Fruit fly (Drosophila melanogaster) whole organism, embryonic: ENCODE measurements around the gene Arp3.

Source experiments
- CG10366 ChIP-seq: fragments of 200-800 bp; sonication (Bioruptor generic); IDR thresholded peaks from 2 replicates; pipeline ENCODE4 v1.3.6; 2022; ENCODE audit warnings: missing biosample characterization, missing genetic modification characterization
- CG12769 ChIP-seq: fragments of 200-800 bp; sonication (Bioruptor generic); optimal IDR thresholded peaks from 2 replicates; lab custom pipeline; 2019; ENCODE audit warnings: missing biosample characterization, mild to moderate bottlenecking, missing genetic modification characterization, moderate library complexity
- CG1647 ChIP-seq: fragments of 200-800 bp; sonication (Bioruptor generic); optimal IDR thresholded peaks from 3 replicates; lab custom pipeline; 2016; ENCODE audit warnings: missing biosample characterization, missing genetic modification characterization
- CG17912 ChIP-seq: fragments of 200-800 bp; sonication (Bioruptor generic); optimal IDR thresholded peaks from 2 replicates; lab custom pipeline; 2018; ENCODE audit warnings: missing biosample characterization, mild to moderate bottlenecking, missing genetic modification characterization
- CG2129 ChIP-seq: fragments of 200-800 bp; sonication (Bioruptor generic); IDR thresholded peaks from 2 replicates; pipeline ENCODE4 v1.3.6; 2022; ENCODE audit warnings: missing biosample characterization, missing genetic modification characterization; ENCODE audit not compliant: partially characterized antibody
- CG3281 ChIP-seq: fragments of 200-800 bp; sonication (Bioruptor generic); optimal IDR thresholded peaks from 3 replicates; lab custom pipeline; 2017; ENCODE audit warnings: missing biosample characterization, mild to moderate bottlenecking, missing genetic modification characterization
- CG33557 ChIP-seq: fragments of 200-800 bp; sonication (Bioruptor generic); optimal IDR thresholded peaks from 2 replicates; lab custom pipeline; 2019; ENCODE audit warnings: missing biosample characterization, mild to moderate bottlenecking, missing genetic modification characterization, moderate library complexity
- CG4282 ChIP-seq: fragments of 200-800 bp; sonication (Bioruptor generic); optimal IDR thresholded peaks from 2 replicates; lab custom pipeline; 2016; ENCODE audit warnings: missing biosample characterization, missing genetic modification characterization
- CG4424 ChIP-seq: fragments of 200-800 bp; sonication (Bioruptor generic); optimal IDR thresholded peaks from 3 replicates; lab custom pipeline; 2016; ENCODE audit warnings: missing biosample characterization, missing genetic modification characterization
- CG4820 ChIP-seq: fragments of 200-800 bp; sonication (Bioruptor generic); optimal IDR thresholded peaks from 3 replicates; lab custom pipeline; 2016; ENCODE audit warnings: missing biosample characterization, missing genetic modification characterization
- CG5180 ChIP-seq: fragments of 200-800 bp; sonication (Bioruptor generic); optimal IDR thresholded peaks from 3 replicates; lab custom pipeline; 2017; ENCODE audit warnings: missing biosample characterization, missing genetic modification characterization, mild to moderate bottlenecking, moderate library complexity, missing genetic modification reagents
- CG6689 ChIP-seq: fragments of 200-800 bp; sonication (Bioruptor generic); IDR thresholded peaks from 2 replicates; pipeline ENCODE4 v1.3.6; 2022; ENCODE audit warnings: missing biosample characterization, missing genetic modification characterization
- CG7357 ChIP-seq: fragments of 200-800 bp; sonication (Bioruptor generic); IDR thresholded peaks from 3 replicates; pipeline ENCODE4 v1.3.6; 2022; ENCODE audit warnings: missing biosample characterization, missing genetic modification characterization
- CG7963 ChIP-seq: fragments of 200-800 bp; sonication (Bioruptor generic); IDR thresholded peaks from 3 replicates; pipeline ENCODE4 v1.3.6; 2022; ENCODE audit warnings: missing biosample characterization, missing genetic modification characterization; ENCODE audit not compliant: partially characterized antibody
- CG8281 ChIP-seq: fragments of 200-800 bp; sonication (Bioruptor generic); optimal IDR thresholded peaks from 2 replicates; lab custom pipeline; 2018; ENCODE audit warnings: missing biosample characterization, mild to moderate bottlenecking, missing genetic modification characterization, moderate library complexity
- CkIIα-i1 ChIP-seq: fragments of 200-800 bp; sonication (Bioruptor generic); IDR thresholded peaks from 2 replicates; pipeline ENCODE4 v1.3.6; 2022; ENCODE audit warnings: missing biosample characterization, missing genetic modification characterization
- D19B ChIP-seq: fragments of 200-800 bp; sonication (Bioruptor generic); optimal IDR thresholded peaks from 2 replicates; lab custom pipeline; 2017; ENCODE audit warnings: missing biosample characterization, mild to moderate bottlenecking, missing genetic modification characterization
- Deaf1 ChIP-seq: fragments of 200-800 bp; optimal IDR thresholded peaks from 3 replicates; lab custom pipeline; 2019; ENCODE audit warnings: missing biosample characterization, mild to moderate bottlenecking, missing genetic modification characterization, moderate library complexity
- Ets65A ChIP-seq: fragments of 200-800 bp; sonication (Bioruptor generic); peaks from one replicate; lab custom pipeline; 2016; ENCODE audit warnings: missing biosample characterization, missing genetic modification characterization
- Fer1 ChIP-seq: fragments of 200-800 bp; sonication (Bioruptor generic); optimal IDR thresholded peaks from 2 replicates; lab custom pipeline; 2017; ENCODE audit warnings: missing biosample characterization, mild to moderate bottlenecking, missing genetic modification characterization
- Jarid2 ChIP-seq: fragments of 200-800 bp; sonication (Bioruptor generic); optimal IDR thresholded peaks from 3 replicates; lab custom pipeline; 2017; ENCODE audit warnings: mild to moderate bottlenecking, missing biosample characterization, missing genetic modification reagents, missing genetic modification characterization
- Opbp ChIP-seq: fragments of 200-800 bp; sonication (Bioruptor generic); IDR thresholded peaks from 3 replicates; pipeline ENCODE4 v1.3.6; 2022; ENCODE audit warnings: missing biosample characterization, missing genetic modification characterization; ENCODE audit not compliant: partially characterized antibody
- Pdp1 ChIP-seq, 2 experiments: fragments of 200-800 bp; sonication (Bioruptor generic); optimal IDR thresholded peaks; 3 replicates each; lab custom pipeline; 2016; ENCODE audit warnings: missing biosample characterization in 2 of 2, missing genetic modification characterization in 2 of 2, mild to moderate bottlenecking in 1 of 2, moderate library complexity in 1 of 2
- Ravus ChIP-seq: fragments of 200-800 bp; sonication (Bioruptor generic); IDR thresholded peaks from 2 replicates; pipeline ENCODE4 v1.3.6; 2022; ENCODE audit warnings: missing biosample characterization, missing genetic modification characterization
- Six4 ChIP-seq: fragments of 200-800 bp; sonication (Bioruptor generic); optimal IDR thresholded peaks from 2 replicates; lab custom pipeline; 2016; ENCODE audit warnings: missing biosample characterization, missing genetic modification characterization
- Sox102F ChIP-seq: fragments of 200-800 bp; sonication (Bioruptor generic); optimal IDR thresholded peaks from 2 replicates; lab custom pipeline; 2018; ENCODE audit warnings: missing biosample characterization, mild to moderate bottlenecking, missing genetic modification characterization, moderate library complexity
- Sry-β ChIP-seq: fragments of 200-800 bp; sonication (Bioruptor generic); optimal IDR thresholded peaks from 2 replicates; lab custom pipeline; 2018; ENCODE audit warnings: missing biosample characterization, mild to moderate bottlenecking, missing genetic modification characterization, moderate library complexity
- Xrp1 ChIP-seq: fragments of 200-800 bp; sonication (Bioruptor generic); IDR thresholded peaks from 2 replicates; pipeline ENCODE4 v1.3.6; 2022; ENCODE audit warnings: missing biosample characterization, missing genetic modification characterization
- al ChIP-seq: fragments of 200-800 bp; sonication (Bioruptor generic); IDR thresholded peaks from 2 replicates; pipeline ENCODE4 v1.3.6; 2022; ENCODE audit warnings: missing biosample characterization, missing genetic modification characterization
- ap ChIP-seq: fragments of 200-800 bp; sonication (Bioruptor generic); IDR thresholded peaks from 2 replicates; pipeline ENCODE4 v1.3.6; 2022; ENCODE audit warnings: missing biosample characterization, missing genetic modification characterization
- ato ChIP-seq: fragments of 200-800 bp; sonication (Bioruptor generic); IDR thresholded peaks from 2 replicates; pipeline ENCODE4 v1.3.6; 2022; ENCODE audit warnings: missing biosample characterization, missing genetic modification characterization; ENCODE audit not compliant: partially characterized antibody
- da ChIP-seq: fragments of 200-800 bp; sonication (Bioruptor generic); optimal IDR thresholded peaks from 2 replicates; lab custom pipeline; 2016; ENCODE audit warnings: missing biosample characterization, missing genetic modification characterization
- dmrt11E ChIP-seq: fragments of 200-800 bp; sonication (Bioruptor generic); optimal IDR thresholded peaks from 3 replicates; lab custom pipeline; 2018; ENCODE audit warnings: missing biosample characterization, mild to moderate bottlenecking, missing genetic modification characterization, moderate library complexity
- gce ChIP-seq: fragments of 200-800 bp; sonication (Bioruptor generic); IDR thresholded peaks from 3 replicates; pipeline ENCODE4 v1.3.6; 2022; ENCODE audit warnings: missing biosample characterization, missing genetic modification characterization
- gcm ChIP-seq: fragments of 200-800 bp; sonication (Bioruptor generic); optimal IDR thresholded peaks from 2 replicates; lab custom pipeline; 2019; ENCODE audit warnings: missing biosample characterization, mild to moderate bottlenecking, missing genetic modification characterization, moderate library complexity
- hkb ChIP-seq, 2 experiments: fragments of 200-800 bp in 1 of 2; fragments of >200 bp in 1 of 2; sonication (Bioruptor generic) in 1 of 2; IDR thresholded peaks in 1 of 2; optimal IDR thresholded peaks in 1 of 2; 2 replicates each; pipeline versions ENCODE4 v1.3.6 to Lab custom; 2017 to 2022; ENCODE audit warnings: missing biosample characterization in 1 of 2, missing genetic modification characterization in 1 of 2
- lov ChIP-seq, 2 experiments: fragments of 200-800 bp in 1 of 2; fragments of >200 bp in 1 of 2; sonication (Bioruptor generic) in 1 of 2; IDR thresholded peaks in 1 of 2; optimal IDR thresholded peaks in 1 of 2; 2 replicates in 1 of 2; 3 replicates in 1 of 2; pipeline versions ENCODE4 v1.3.6 to Lab custom; 2017 to 2022; ENCODE audit warnings: missing biosample characterization in 1 of 2, missing genetic modification characterization in 1 of 2
- mld ChIP-seq: fragments of 200-800 bp; sonication (Bioruptor generic); IDR thresholded peaks from 3 replicates; pipeline ENCODE4 v1.3.6; 2022; ENCODE audit warnings: missing biosample characterization, missing genetic modification characterization; ENCODE audit not compliant: partially characterized antibody
- nau ChIP-seq: fragments of 200-800 bp; sonication (Bioruptor generic); optimal IDR thresholded peaks from 3 replicates; lab custom pipeline; 2017; ENCODE audit warnings: missing biosample characterization, mild to moderate bottlenecking, missing genetic modification characterization, missing genetic modification reagents
- nerfin-2 ChIP-seq: fragments of 200-800 bp; sonication (Bioruptor generic); IDR thresholded peaks from 2 replicates; pipeline ENCODE4 v1.3.6; 2022; ENCODE audit warnings: missing biosample characterization, missing genetic modification characterization; ENCODE audit not compliant: partially characterized antibody
- psq ChIP-seq: fragments of 200-800 bp; sonication (Bioruptor generic); optimal IDR thresholded peaks from 2 replicates; lab custom pipeline; 2017; ENCODE audit warnings: missing biosample characterization, missing genetic modification characterization
- run ChIP-seq: fragments of 200-800 bp; sonication (Bioruptor generic); optimal IDR thresholded peaks from 3 replicates; lab custom pipeline; 2018; ENCODE audit warnings: missing biosample characterization, mild to moderate bottlenecking, missing genetic modification characterization
- sr ChIP-seq: fragments of 200-800 bp; sonication (Bioruptor generic); IDR thresholded peaks from 3 replicates; pipeline ENCODE4 v1.3.6; 2022; ENCODE audit warnings: missing biosample characterization, missing genetic modification characterization
- tgo ChIP-seq: fragments of 200-800 bp; sonication (Bioruptor generic); IDR thresholded peaks from 3 replicates; pipeline ENCODE4 v1.3.6; 2022; ENCODE audit warnings: missing biosample characterization, missing genetic modification characterization
- trem ChIP-seq: fragments of 200-800 bp; optimal IDR thresholded peaks from 3 replicates; lab custom pipeline; 2019; ENCODE audit warnings: missing biosample characterization, mild to moderate bottlenecking, missing genetic modification characterization, moderate library complexity
- twi ChIP-seq: fragments of 200-800 bp; optimal IDR thresholded peaks from 2 replicates; lab custom pipeline; 2019; ENCODE audit warnings: missing biosample characterization, mild to moderate bottlenecking, missing genetic modification characterization, moderate library complexity
- vvl ChIP-seq: fragments of 200-800 bp; sonication (Bioruptor generic); IDR thresholded peaks from 2 replicates; pipeline ENCODE4 v1.3.6; 2022; ENCODE audit warnings: missing biosample characterization, missing genetic modification characterization
- wek ChIP-seq: fragments of 200-800 bp; sonication (Bioruptor generic); optimal IDR thresholded peaks from 3 replicates; lab custom pipeline; 2018; ENCODE audit warnings: missing biosample characterization, mild to moderate bottlenecking, missing genetic modification characterization, moderate library complexity

Arp3 gene

dm6 chr3L:8065575-8066410 lies 49.9 kb downstream of the Arp3 start (continued):
- TF ChIP-seq CkIIα-i1 (no peak), CG3281 (GFP tag; lab: Kevin White, UChicago) (no peak), CG5180 (GFP tag; lab: Kevin White, UChicago) (no peak), wek (GFP tag; lab: Kevin White, UChicago) (peak; percentile 47), ap (GFP tag; lab: Robert Waterston, UW) (no peak), CG2129 (no peak), dmrt11E (tag; lab: Kevin White, UChicago) (no peak), Ravus (no peak), Six4 (GFP tag; lab: Kevin White, UChicago) (no peak), Deaf1 (no peak), nau (GFP tag; lab: Kevin White, UChicago) (no peak), Sry-β (no peak), nerfin-2 (GFP tag; lab: Robert Waterston, UW) (peak; percentile 84), Sox102F (GFP tag; lab: Kevin White, UChicago) (no peak), vvl (GFP tag; lab: Robert Waterston, UW) (peak; percentile 75; the same call in 1 of the 2 replicates), CG17912 (GFP tag; lab: Kevin White, UChicago) (no peak), sr (no peak), CG7357 (GFP tag; lab: Robert Waterston, UW) (no peak), twi (no peak), CG10366 (GFP tag; lab: Robert Waterston, UW) (no peak), hkb (optimal IDR thresholded peaks at IDR 0.05; lab: Kevin White, UChicago) (no peak), hkb (GFP tag; IDR thresholded peaks at IDR 0.05; lab: Robert Waterston, UW) (no peak), al (GFP tag; lab: Robert Waterston, UW) (no peak), trem (tag; lab: Kevin White, UChicago) (no peak), psq (GFP tag; lab: Kevin White, UChicago) (no peak), run (tag; lab: Kevin White, UChicago) (no peak), Opbp (GFP tag; lab: Robert Waterston, UW) (peak; percentile 93), CG12769 (no peak), lov (optimal IDR thresholded peaks at IDR 0.05; lab: Kevin White, UChicago) (no peak), lov (GFP tag; IDR thresholded peaks at IDR 0.05; lab: Robert Waterston, UW) (no peak), CG4820 (GFP tag; lab: Kevin White, UChicago) (no peak), CG4282 (GFP tag; lab: Kevin White, UChicago) (no peak), CG4424 (GFP tag; lab: Kevin White, UChicago) (no peak), mld (GFP tag; lab: Robert Waterston, UW) (peak; percentile 90), da (GFP tag; lab: Kevin White, UChicago) (no peak), Fer1 (GFP tag; lab: Kevin White, UChicago) (peak; percentile 7), Ets65A (no peak), D19B (no peak), CG33557 (peak; percentile 6), CG6689 (no peak), Pdp1 (GFP tag; optimal IDR thresholded peaks at IDR 0.05; lab: Kevin White, UChicago) (peak in 1 of 2 experiments; percentile 30), Jarid2 (GFP tag; lab: Kevin White, UChicago) (no peak), Xrp1 (GFP tag; lab: Robert Waterston, UW) (peak; percentile 33; the same call in 1 of the 2 replicates), CG8281 (tag; lab: Kevin White, UChicago) (no peak), tgo (GFP tag; lab: Robert Waterston, UW) (no peak), CG7963 (peak; percentile 90), CG1647 (GFP tag; lab: Kevin White, UChicago) (no peak), gcm (GFP tag; lab: Kevin White, UChicago) (peak; percentile 36), gce (GFP tag; lab: Robert Waterston, UW) (no peak; the same call in 2 of the 3 replicates), ato (GFP tag; lab: Robert Waterston, UW) (peak; percentile 85)
